Worm (Caenorhabditis elegans): Measurements from ENCODE around the gene C18G1.9.

- TF ChIP-seq nhr-23 (tag; optimal IDR thresholded peaks at IDR 0.05) (no peak), egl-27 (tag; optimal IDR thresholded peaks at IDR 0.05) (no peak), nhr-10 (tag; optimal IDR thresholded peaks at IDR 0.05) (no peak), skn-1 (tag; optimal IDR thresholded peaks at IDR 0.05) (no peak), aly-2 (tag; optimal IDR thresholded peaks at IDR 0.05) (no peak)
Measured at ce11 chrV:4777388-4777986, 8.0 kb upstream of the C18G1.9 start, which contains the start of gene C18G1.1.
